Fruit fly (Drosophila melanogaster) whole organism, prepupa: ENCODE results near the gene CG4017.

Experiments
- Blimp-1 ChIP-seq: fragments of 200-800 bp; sonication (Bioruptor generic); optimal IDR thresholded peaks from 3 replicates; lab custom pipeline; 2017; ENCODE audit warnings: missing biosample characterization, missing genetic modification characterization, mild to moderate bottlenecking, moderate library complexity, missing genetic modification reagents
- CG10669 ChIP-seq: fragments of 200-800 bp; sonication (Bioruptor generic); optimal IDR thresholded peaks from 3 replicates; lab custom pipeline; 2018; ENCODE audit warnings: missing biosample characterization, mild to moderate bottlenecking, missing genetic modification characterization, moderate library complexity
- CG11294 ChIP-seq: fragments of 200-800 bp; sonication (Bioruptor generic); IDR thresholded peaks from 2 replicates; pipeline ENCODE4 v1.3.6; 2022; ENCODE audit warnings: missing biosample characterization, missing genetic modification characterization
- CG11902 ChIP-seq: fragments of 200-800 bp; sonication (Bioruptor generic); optimal IDR thresholded peaks from 3 replicates; lab custom pipeline; 2016; ENCODE audit warnings: missing biosample characterization, missing genetic modification characterization
- CG15336 ChIP-seq: fragments of 200-800 bp; sonication (Bioruptor generic); IDR thresholded peaks from 2 replicates; pipeline ENCODE4 v1.3.6; 2022; ENCODE audit warnings: missing biosample characterization, missing genetic modification characterization
- CG3032 ChIP-seq: fragments of 200-800 bp; optimal IDR thresholded peaks from 2 replicates; lab custom pipeline; 2019; ENCODE audit warnings: missing biosample characterization, mild to moderate bottlenecking, missing genetic modification characterization, moderate library complexity
- CG32006 ChIP-seq: fragments of 200-800 bp; sonication (Bioruptor generic); optimal IDR thresholded peaks from 3 replicates; lab custom pipeline; 2017; ENCODE audit warnings: missing biosample characterization, mild to moderate bottlenecking, missing genetic modification characterization
- CG34406 ChIP-seq: fragments of 200-800 bp; sonication (Bioruptor generic); optimal IDR thresholded peaks from 3 replicates; lab custom pipeline; 2016; ENCODE audit warnings: missing biosample characterization, missing genetic modification characterization
- CG3919 ChIP-seq: fragments of 200-800 bp; sonication (Bioruptor generic); optimal IDR thresholded peaks from 3 replicates; lab custom pipeline; 2016; ENCODE audit warnings: missing biosample characterization, missing genetic modification characterization
- CG6163 ChIP-seq: fragments of 200-800 bp; sonication (Bioruptor generic); IDR thresholded peaks from 3 replicates; pipeline ENCODE4 v1.3.6; 2022; ENCODE audit warnings: missing biosample characterization, missing genetic modification characterization
- CG6276 ChIP-seq: fragments of 200-800 bp; sonication (Bioruptor generic); optimal IDR thresholded peaks from 2 replicates; lab custom pipeline; 2017; ENCODE audit warnings: missing biosample characterization, mild to moderate bottlenecking, missing genetic modification characterization
- CG6792 ChIP-seq: fragments of 200-800 bp; sonication (Bioruptor generic); optimal IDR thresholded peaks from 3 replicates; lab custom pipeline; 2016; ENCODE audit warnings: missing biosample characterization, missing genetic modification characterization
- CG6808 ChIP-seq: fragments of 200-800 bp; sonication (Bioruptor generic); optimal IDR thresholded peaks from 3 replicates; lab custom pipeline; 2017; ENCODE audit warnings: missing biosample characterization, missing genetic modification characterization, mild to moderate bottlenecking, moderate library complexity, missing genetic modification reagents
- CG6854 ChIP-seq: fragments of 200-800 bp; sonication (Bioruptor generic); optimal IDR thresholded peaks from 2 replicates; lab custom pipeline; 2017; ENCODE audit warnings: missing biosample characterization, mild to moderate bottlenecking, missing genetic modification characterization
- CG8119 ChIP-seq: fragments of 200-800 bp; sonication (Bioruptor generic); IDR thresholded peaks from 3 replicates; pipeline ENCODE4 v1.3.6; 2022; ENCODE audit warnings: missing biosample characterization, missing genetic modification characterization
- CG8632 ChIP-seq: fragments of 200-800 bp; sonication (Bioruptor generic); optimal IDR thresholded peaks from 3 replicates; lab custom pipeline; 2016; ENCODE audit warnings: missing biosample characterization, missing genetic modification characterization
- CG9139 ChIP-seq: fragments of 200-800 bp; sonication (Bioruptor generic); optimal IDR thresholded peaks from 3 replicates; lab custom pipeline; 2017; ENCODE audit warnings: missing biosample characterization, mild to moderate bottlenecking, missing genetic modification characterization
- Eip75B ChIP-seq: fragments of 200-800 bp; sonication (Bioruptor generic); optimal IDR thresholded peaks from 3 replicates; lab custom pipeline; 2016; ENCODE audit warnings: missing biosample characterization, missing genetic modification characterization
- Eip78C ChIP-seq: fragments of 200-800 bp; sonication (Bioruptor generic); peaks from one replicate; lab custom pipeline; 2016; ENCODE audit warnings: missing biosample characterization, missing genetic modification characterization
- Eip93F ChIP-seq: fragments of 200-800 bp; sonication (Bioruptor generic); optimal IDR thresholded peaks from 2 replicates; lab custom pipeline; 2016; ENCODE audit warnings: missing biosample characterization, mild to moderate bottlenecking, missing genetic modification characterization
- Ets96B ChIP-seq: fragments of 200-800 bp; optimal IDR thresholded peaks from 2 replicates; lab custom pipeline; 2019; ENCODE audit warnings: missing biosample characterization, mild to moderate bottlenecking, missing genetic modification characterization, moderate library complexity
- Gug ChIP-seq: fragments of 200-800 bp; sonication (Bioruptor generic); IDR thresholded peaks from 2 replicates; pipeline ENCODE4 v1.3.6; 2022; ENCODE audit warnings: missing biosample characterization, missing genetic modification characterization
- Hr38 ChIP-seq: sonication (Bioruptor generic); optimal IDR thresholded peaks from 2 replicates; lab custom pipeline; 2016; ENCODE audit warnings: missing biosample characterization, missing genetic modification characterization
- Met ChIP-seq: fragments of 200-800 bp; sonication (Bioruptor generic); optimal IDR thresholded peaks from 3 replicates; lab custom pipeline; 2016; ENCODE audit warnings: missing biosample characterization, missing genetic modification characterization
- Smox ChIP-seq: fragments of 200-800 bp; sonication (Bioruptor generic); optimal IDR thresholded peaks from 3 replicates; lab custom pipeline; 2016; ENCODE audit warnings: missing biosample characterization, missing genetic modification characterization
- Sox102F ChIP-seq: fragments of 200-800 bp; sonication (Bioruptor generic); optimal IDR thresholded peaks from 2 replicates; lab custom pipeline; 2016; ENCODE audit warnings: missing biosample characterization, mild to moderate bottlenecking, missing genetic modification characterization
- Sox14 ChIP-seq: fragments of 200-800 bp; sonication (Bioruptor generic); optimal IDR thresholded peaks from 3 replicates; lab custom pipeline; 2016; ENCODE audit warnings: missing biosample characterization, missing genetic modification characterization
- Sox15 ChIP-seq: fragments of 200-800 bp; sonication (Bioruptor generic); optimal IDR thresholded peaks from 3 replicates; lab custom pipeline; 2016; ENCODE audit warnings: missing biosample characterization, missing genetic modification characterization
- achi ChIP-seq: fragments of 200-800 bp; sonication (Bioruptor generic); optimal IDR thresholded peaks from 3 replicates; lab custom pipeline; 2016; ENCODE audit warnings: missing biosample characterization, missing genetic modification characterization
- acj6 ChIP-seq: fragments of 200-800 bp; sonication (Bioruptor generic); optimal IDR thresholded peaks from 3 replicates; lab custom pipeline; 2016; ENCODE audit warnings: missing biosample characterization, missing genetic modification characterization
- dac ChIP-seq: fragments of 200-800 bp; sonication (Bioruptor generic); optimal IDR thresholded peaks from 2 replicates; lab custom pipeline; 2017; ENCODE audit warnings: missing biosample characterization, mild to moderate bottlenecking, missing genetic modification characterization
- fd85E ChIP-seq: fragments of 200-800 bp; sonication (Bioruptor generic); optimal IDR thresholded peaks from 3 replicates; lab custom pipeline; 2016; ENCODE audit warnings: missing biosample characterization, missing genetic modification characterization
- fkh ChIP-seq: fragments of 200-800 bp; sonication (Bioruptor generic); optimal IDR thresholded peaks from 3 replicates; lab custom pipeline; 2017; ENCODE audit warnings: missing biosample characterization, mild to moderate bottlenecking, missing genetic modification characterization, moderate library complexity
- lz ChIP-seq: fragments of 200-800 bp; sonication (Bioruptor generic); optimal IDR thresholded peaks from 3 replicates; lab custom pipeline; 2016; ENCODE audit warnings: missing biosample characterization, missing genetic modification characterization
- pdm3 ChIP-seq: fragments of 200-800 bp; sonication (Bioruptor generic); optimal IDR thresholded peaks from 3 replicates; lab custom pipeline; 2016; ENCODE audit warnings: missing biosample characterization, missing genetic modification characterization
- salr ChIP-seq, 2 experiments: fragments of 200-800 bp; sonication (Bioruptor generic); optimal IDR thresholded peaks; 3 replicates each; lab custom pipeline; 2016 to 2018; ENCODE audit warnings: missing biosample characterization in 2 of 2, missing genetic modification characterization in 2 of 2, mild to moderate bottlenecking in 1 of 2
- spab ChIP-seq: fragments of 200-800 bp; sonication (Bioruptor generic); optimal IDR thresholded peaks from 2 replicates; lab custom pipeline; 2017; ENCODE audit warnings: missing biosample characterization, mild to moderate bottlenecking, missing genetic modification characterization, missing genetic modification reagents
- svp ChIP-seq: fragments of 200-800 bp; sonication (Bioruptor generic); peaks from one replicate; lab custom pipeline; 2016; ENCODE audit warnings: missing biosample characterization, missing genetic modification characterization

CG4017 gene

dm6 chr2L:9785917-9786432, 19.1 kb downstream of the CG4017 start (continued):
- TF ChIP-seq Hr38 (GFP tag; lab: Kevin White, UChicago) (no peak), CG8632 (GFP tag; lab: Kevin White, UChicago) (peak; percentile 13), Smox (GFP tag; lab: Kevin White, UChicago) (no peak), Gug (GFP tag; lab: Robert Waterston, UW) (no peak), achi (no peak), acj6 (GFP tag; lab: Kevin White, UChicago) (no peak), CG3032 (tag; lab: Kevin White, UChicago) (no peak), Eip75B (GFP tag; lab: Kevin White, UChicago) (no peak), CG34406 (no peak), CG10669 (GFP tag; lab: Kevin White, UChicago) (no peak), Blimp-1 (GFP tag; lab: Kevin White, UChicago) (no peak), pdm3 (GFP tag; lab: Kevin White, UChicago) (no peak), CG15336 (GFP tag; lab: Robert Waterston, UW) (no peak), svp (no peak), CG6808 (GFP tag; lab: Kevin White, UChicago) (peak; percentile 33), CG9139 (GFP tag; lab: Kevin White, UChicago) (peak; percentile 25), fd85E (GFP tag; lab: Kevin White, UChicago) (no peak), CG11294 (GFP tag; lab: Robert Waterston, UW) (no peak), lz (GFP tag; lab: Kevin White, UChicago) (no peak), CG3919 (no peak), CG11902 (GFP tag; lab: Kevin White, UChicago) (no peak), salr (GFP tag; optimal IDR thresholded peaks at IDR 0.05; lab: Kevin White, UChicago) (no peak), Met (GFP tag; lab: Kevin White, UChicago) (no peak), Ets96B (tag; lab: Kevin White, UChicago) (no peak), dac (no peak), CG32006 (GFP tag; lab: Kevin White, UChicago) (no peak), CG8119 (GFP tag; lab: Robert Waterston, UW) (no peak), CG6276 (GFP tag; lab: Kevin White, UChicago) (no peak), Eip93F (GFP tag; lab: Kevin White, UChicago) (no peak), Sox102F (no peak), CG6163 (GFP tag; lab: Robert Waterston, UW) (peak; percentile 15; the same call in 1 of the 3 replicates)

DNA sequence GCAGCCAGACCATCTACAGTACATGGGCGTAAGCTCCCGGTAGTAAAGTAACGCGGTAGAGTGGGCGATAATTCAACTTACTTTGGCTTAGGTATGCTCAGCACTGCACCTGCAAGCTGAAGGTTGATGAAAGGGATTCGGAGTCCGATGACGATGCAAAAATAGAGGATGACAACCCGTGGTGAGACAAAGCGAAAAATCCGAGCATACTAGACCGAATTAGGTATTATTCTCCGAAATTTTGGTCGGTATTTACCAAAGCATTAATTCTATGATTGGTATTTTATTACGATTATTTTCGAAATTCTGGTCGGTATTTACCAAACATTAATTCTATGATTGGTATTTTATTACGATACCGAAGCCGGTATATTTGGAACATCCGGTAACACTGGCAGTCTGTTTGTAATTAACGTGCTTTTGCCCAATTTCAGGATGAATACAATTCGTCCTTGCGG, 23.7 kb downstream of the CG4017 start, which contains the start of gene CG4036:
CG4036 (plus strand) TSS at position 348 of the 458 bp plus-strand sequence.
- TF ChIP-seq CG6854 (GFP tag; lab: Kevin White, UChicago), result peak; percentile 16
- no peak for TF ChIP-seq Met (GFP tag; lab: Kevin White, UChicago)
- TF ChIP-seq lz (GFP tag; lab: Kevin White, UChicago), result no peak
- no peak for TF ChIP-seq svp
- peak; percentile 31 for TF ChIP-seq Sox14

- TF ChIP-seq pdm3 (GFP tag; lab: Kevin White, UChicago) (no peak), spab (GFP tag; lab: Kevin White, UChicago) (no peak), Eip78C (GFP tag; lab: Kevin White, UChicago) (no peak), Sox14 (peak; percentile 10), CG6276 (GFP tag; lab: Kevin White, UChicago) (no peak), Met (GFP tag; lab: Kevin White, UChicago) (no peak), Blimp-1 (GFP tag; lab: Kevin White, UChicago) (no peak), acj6 (GFP tag; lab: Kevin White, UChicago) (no peak), CG11294 (GFP tag; lab: Robert Waterston, UW) (no peak), Smox (GFP tag; lab: Kevin White, UChicago) (no peak), CG11902 (GFP tag; lab: Kevin White, UChicago) (no peak), Sox15 (GFP tag; lab: Kevin White, UChicago) (no peak), Gug (GFP tag; lab: Robert Waterston, UW) (no peak), CG6792 (GFP tag; lab: Kevin White, UChicago) (no peak), fkh (GFP tag; lab: Kevin White, UChicago) (peak; percentile 86)
- TF ChIP-seq, all 60 proteins: peak for 2
These were observed 26.1 kb downstream of the CG4017 start, which contains the start of gene CG13123 for dm6 chr2L:9792945-9793344. CG13123 (minus strand) TSS chr2L:9793107.
